Fruit fly (Drosophila melanogaster) whole organism: ENCODE data around the gene Uck.

Source experiments
- CG8478 ChIP-seq: fragments of >200 bp; optimal IDR thresholded peaks from 2 replicates; lab custom pipeline; 2018; ENCODE audit warnings: inconsistent platforms
- Dll ChIP-seq: fragments of >200 bp; optimal IDR thresholded peaks from 2 replicates; lab custom pipeline; 2017
- EcR ChIP-seq, 2 experiments: fragments of >200 bp; optimal IDR thresholded peaks; 2 replicates each; lab custom pipeline; 2017; ENCODE audit warnings: missing biosample characterization in 2 of 2, missing genetic modification characterization in 2 of 2, missing genetic modification reagents in 2 of 2
- pan ChIP-seq: fragments of >200 bp; optimal IDR thresholded peaks from 2 replicates; lab custom pipeline; 2017
- psq ChIP-seq: fragments of >200 bp; optimal IDR thresholded peaks from 2 replicates; lab custom pipeline; 2017
- usp ChIP-seq: fragments of >200 bp; optimal IDR thresholded peaks from 2 replicates; lab custom pipeline; 2017; ENCODE audit warnings: missing biosample characterization, missing genetic modification characterization, mixed read lengths

The Uck gene

dm6 chr3R:24289768-24290349, at the start of gene Uck, which contains the start of gene CG34290:
Gene Uck, plus strand, starts transcription at chr3R:24290172.
Gene CG34290, minus strand, starts transcription at chr3R:24289818.
- TF ChIP-seq psq (no peak), CG8478 (lab: Kevin White, UChicago) (no peak), EcR (GFP tag; optimal IDR thresholded peaks at IDR 0.05; lab: Kevin White, UChicago) (no peak), usp (GFP tag; lab: Kevin White, UChicago) (no peak), Dll (lab: Kevin White, UChicago) (no peak), pan (lab: Kevin White, UChicago) (no peak)

DNA sequence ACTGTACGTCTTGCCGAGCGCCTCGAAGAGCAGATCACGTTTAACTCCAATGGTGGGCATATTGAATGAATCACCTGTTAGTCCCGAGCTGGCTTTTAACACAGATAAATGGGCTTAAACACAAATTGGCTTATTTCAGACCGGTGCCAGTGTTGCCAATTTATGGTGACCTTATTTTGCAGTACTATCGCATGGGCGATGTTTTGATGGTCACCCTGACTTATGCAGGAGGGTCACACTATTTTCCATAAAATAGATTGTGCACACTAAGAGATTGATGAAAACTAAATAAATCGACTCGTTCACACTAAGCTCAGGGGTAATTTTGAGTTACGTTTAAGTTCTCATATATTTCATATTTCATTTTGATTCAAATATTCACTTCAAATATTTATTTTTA, 37.5 kb upstream of the Uck start, which contains the start of gene beta-PheRS:
Gene beta-PheRS (minus strand): TSS at position 186 of the 400 bp plus-strand sequence.
- TF ChIP-seq CG8478 (lab: Kevin White, UChicago) = no peak
- TF ChIP-seq Dll (lab: Kevin White, UChicago) = no peak
- TF ChIP-seq usp (GFP tag; lab: Kevin White, UChicago) = no peak
- no peak for TF ChIP-seq EcR (GFP tag; optimal IDR thresholded peaks at IDR 0.05; lab: Kevin White, UChicago)
- TF ChIP-seq psq = no peak
- TF ChIP-seq pan (lab: Kevin White, UChicago) = no peak

DNA sequence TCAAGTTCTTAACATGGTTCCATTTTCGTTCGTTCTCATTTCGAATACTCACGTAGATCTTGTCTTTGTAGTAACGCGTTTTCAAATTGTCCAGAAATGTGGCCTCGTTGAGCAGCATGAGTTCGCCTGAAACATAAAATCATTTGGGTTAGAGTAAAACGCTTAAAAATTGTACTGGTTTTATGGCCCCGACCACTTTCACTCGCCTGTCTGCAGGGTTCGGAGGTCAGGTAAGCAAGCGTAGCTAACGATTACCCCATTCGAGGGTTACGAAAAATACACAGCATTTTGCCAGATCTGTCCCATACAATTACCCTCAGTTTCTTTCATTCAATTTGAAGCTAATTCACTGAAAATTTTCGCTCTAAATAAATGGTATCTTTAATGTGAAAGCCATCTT, 31.6 kb upstream of the Uck start:
- no peak for TF ChIP-seq EcR (GFP tag; optimal IDR thresholded peaks at IDR 0.05; lab: Kevin White, UChicago)

DNA sequence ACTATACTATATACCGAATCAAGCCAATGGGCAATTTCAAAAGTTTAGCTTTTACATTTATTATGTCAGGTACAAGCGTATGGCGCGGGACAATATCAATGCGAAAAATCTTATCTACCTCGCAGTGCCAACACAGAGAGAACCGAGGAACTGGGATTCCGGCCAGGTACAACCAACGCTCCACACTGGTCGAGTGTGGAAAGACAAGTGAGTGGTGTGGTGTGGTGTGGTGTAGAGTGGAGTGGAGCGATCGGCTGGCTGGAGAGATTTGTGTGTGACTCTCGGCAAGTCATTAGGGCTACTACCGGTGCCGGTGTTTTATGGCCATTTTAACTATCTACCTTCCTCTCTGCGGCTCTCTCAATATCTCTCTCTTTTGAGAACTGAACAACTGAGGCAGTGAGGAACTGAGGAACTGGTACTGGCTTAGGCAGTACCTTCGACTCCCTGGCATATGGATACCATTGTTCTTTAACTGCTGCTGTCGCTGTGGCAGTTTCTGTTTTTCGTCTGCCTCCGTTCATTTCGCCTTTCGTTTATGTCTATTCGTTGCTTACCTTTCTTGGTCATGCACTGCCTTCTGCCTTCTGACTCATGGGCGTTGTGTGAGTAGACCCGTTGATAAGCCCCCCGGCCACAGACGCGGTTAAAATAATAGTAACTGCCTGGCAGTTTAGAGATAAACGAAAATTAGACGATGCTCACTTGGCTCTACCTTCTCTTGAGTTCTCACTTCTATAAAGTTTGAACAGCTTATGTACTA, 30.5 kb upstream of the Uck start:
- TF ChIP-seq usp (GFP tag; lab: Kevin White, UChicago) (no peak), Dll (lab: Kevin White, UChicago) (peak; percentile 81)

- TF ChIP-seq CG8478 (lab: Kevin White, UChicago) (no peak), usp (GFP tag; lab: Kevin White, UChicago) (no peak), EcR (GFP tag; optimal IDR thresholded peaks at IDR 0.05; lab: Kevin White, UChicago) (no peak), psq (no peak), pan (lab: Kevin White, UChicago) (no peak), Dll (lab: Kevin White, UChicago) (no peak)
Observed at dm6 chr3R:24260041-24260379, 30.0 kb upstream of the Uck start.

DNA sequence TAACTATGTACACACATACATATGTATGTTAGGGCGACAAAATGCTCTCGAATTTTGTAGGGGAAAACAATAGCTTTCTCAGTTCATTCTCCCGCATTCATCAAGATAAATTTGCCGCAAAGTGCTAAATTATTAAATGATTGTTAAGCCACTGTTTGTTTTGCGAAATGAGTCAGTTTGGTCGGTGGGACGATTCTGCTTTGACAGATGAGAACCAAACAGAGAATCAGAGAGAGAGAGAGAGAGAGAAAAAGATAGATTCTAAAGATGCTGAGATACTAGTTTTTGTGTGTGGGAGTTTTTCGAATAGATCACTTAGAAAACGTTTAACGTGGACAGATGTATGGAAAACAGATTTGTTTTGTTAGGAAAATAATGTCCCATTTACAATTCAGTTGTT, 29.6 kb upstream of the Uck start:
- TF ChIP-seq EcR (GFP tag; optimal IDR thresholded peaks at IDR 0.05; lab: Kevin White, UChicago) (no peak), psq (no peak), CG8478 (lab: Kevin White, UChicago) (no peak), Dll (lab: Kevin White, UChicago) (no peak), pan (lab: Kevin White, UChicago) (no peak), usp (GFP tag; lab: Kevin White, UChicago) (no peak)

dm6 chr3R:24261380-24262021, 28.5 kb upstream of the Uck start:
- TF ChIP-seq EcR (GFP tag; optimal IDR thresholded peaks at IDR 0.05; lab: Kevin White, UChicago) = no peak
- TF ChIP-seq pan (lab: Kevin White, UChicago) = no peak
- TF ChIP-seq CG8478 (lab: Kevin White, UChicago) = no peak

DNA sequence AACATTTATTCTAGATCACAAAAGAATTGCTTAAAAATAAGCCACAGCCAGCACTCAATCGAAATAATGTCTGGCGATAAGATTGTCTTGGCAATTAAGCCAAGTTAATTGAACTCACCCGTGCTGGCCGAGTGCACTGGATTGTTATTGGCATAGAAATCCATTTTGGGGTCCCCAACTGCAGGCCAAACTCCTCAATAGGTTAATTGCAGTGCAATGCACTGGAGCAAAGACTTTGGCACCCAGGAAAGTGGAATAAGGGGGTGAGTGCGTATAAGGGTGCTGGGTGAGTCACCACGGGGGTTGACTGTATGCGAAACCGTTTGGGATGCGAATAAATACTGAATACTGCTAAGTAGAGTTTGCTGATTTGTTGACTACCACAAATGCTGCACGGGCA, 27.0 kb upstream of the Uck start:
- TF ChIP-seq CG8478 (lab: Kevin White, UChicago) (no peak), Dll (lab: Kevin White, UChicago) (no peak), psq (no peak), EcR (GFP tag; optimal IDR thresholded peaks at IDR 0.05; lab: Kevin White, UChicago) (no peak), pan (lab: Kevin White, UChicago) (no peak), usp (GFP tag; lab: Kevin White, UChicago) (no peak)

- TF ChIP-seq CG8478 (lab: Kevin White, UChicago) (no peak), EcR (GFP tag; optimal IDR thresholded peaks at IDR 0.05; lab: Kevin White, UChicago) (no peak), psq (no peak), Dll (lab: Kevin White, UChicago) (no peak), pan (lab: Kevin White, UChicago) (no peak), usp (GFP tag; lab: Kevin White, UChicago) (no peak)
Observed at dm6 chr3R:24263588-24264413, 26.2 kb upstream of the Uck start.

- TF ChIP-seq CG8478 (lab: Kevin White, UChicago) (no peak), psq (no peak)
Observed at dm6 chr3R:24264414-24265363, 25.3 kb upstream of the Uck start.
